Worm (Caenorhabditis elegans) whole organism, mixed stage, embryonic: ENCODE results near the gene T24A6.7.

Experiments used
- M03D4.4 ChIP-seq: sonication (generic microtip); optimal IDR thresholded peaks from 2 replicates; lab custom pipeline; 2017; ENCODE audit warnings: mild to moderate bottlenecking, missing genetic modification characterization, missing compliant biosample characterization
- blmp-1 ChIP-seq: fragments of 150-350 bp; optimal IDR thresholded peaks from 2 replicates; lab custom pipeline; 2014; ENCODE audit warnings: missing biosample characterization, missing genetic modification characterization
- ceh-43 ChIP-seq: fragments of 200-800 bp; sonication (Bioruptor generic); optimal IDR thresholded peaks from 2 replicates; lab custom pipeline; 2018; ENCODE audit warnings: mild to moderate bottlenecking, missing genetic modification characterization, moderate library complexity, missing compliant biosample characterization
- flh-1 ChIP-seq: fragments of 200-800 bp; sonication (Bioruptor generic); optimal IDR thresholded peaks from 2 replicates; lab custom pipeline; 2018; ENCODE audit warnings: mild to moderate bottlenecking, missing genetic modification characterization, moderate library complexity, missing compliant biosample characterization
- lsy-2 ChIP-seq: fragments of 150-350 bp; optimal IDR thresholded peaks from 2 replicates; lab custom pipeline; 2014; ENCODE audit warnings: missing biosample characterization, missing genetic modification characterization
- nhr-237 ChIP-seq: fragments of 150-350 bp; optimal IDR thresholded peaks from 2 replicates; lab custom pipeline; 2014; ENCODE audit warnings: missing biosample characterization, missing genetic modification characterization
- nhr-28 ChIP-seq: fragments of 150-350 bp; optimal IDR thresholded peaks from 2 replicates; lab custom pipeline; 2014; ENCODE audit warnings: missing biosample characterization, missing genetic modification characterization
- nhr-76 ChIP-seq: sonication (generic microtip); optimal IDR thresholded peaks from 2 replicates; lab custom pipeline; 2017; ENCODE audit warnings: missing biosample characterization, missing genetic modification characterization
- pha-4 ChIP-seq: fragments of 150-350 bp; optimal IDR thresholded peaks from 2 replicates; lab custom pipeline; 2018; ENCODE audit warnings: missing biosample characterization, missing genetic modification reagents, missing genetic modification characterization
- snpc-4 ChIP-seq: fragments of 150-350 bp; optimal IDR thresholded peaks from 2 replicates; lab custom pipeline; 2014; ENCODE audit warnings: missing biosample characterization, missing genetic modification characterization
- unc-39 ChIP-seq: fragments of 150-350 bp; optimal IDR thresholded peaks from 2 replicates; lab custom pipeline; 2014; ENCODE audit warnings: missing biosample characterization, missing genetic modification characterization
- unc-62 ChIP-seq: fragments of 150-350 bp; optimal IDR thresholded peaks from 2 replicates; lab custom pipeline; 2014; ENCODE audit warnings: missing biosample characterization, missing genetic modification reagents, missing genetic modification characterization
- ztf-11 ChIP-seq: fragments of 150-350 bp; optimal IDR thresholded peaks from 2 replicates; lab custom pipeline; 2014; ENCODE audit warnings: missing biosample characterization, missing genetic modification characterization

DNA sequence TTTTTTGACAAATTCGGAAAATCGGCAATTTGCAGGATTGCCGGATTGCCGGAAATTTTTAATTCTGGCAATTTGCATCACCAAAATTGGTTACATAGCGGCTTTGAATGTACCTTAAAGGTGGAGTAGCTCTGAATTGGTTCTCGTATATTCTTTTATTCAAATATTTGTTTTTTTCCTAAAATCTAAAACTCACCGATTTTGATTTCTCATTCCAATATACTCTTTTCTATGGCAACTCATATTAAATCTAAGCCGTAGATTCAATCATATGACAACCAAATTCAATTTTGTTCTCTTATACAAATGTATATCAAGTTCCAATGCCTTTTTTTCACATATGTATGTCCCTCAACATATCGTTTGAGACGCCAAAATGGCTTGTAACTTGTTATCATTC is 24.5 kb downstream of the T24A6.7 start, which contains the start of gene sri-21:
- TF ChIP-seq nhr-76 (tag; lab: Kevin White, UChicago) = no peak
- no peak for TF ChIP-seq nhr-237 (tag; lab: Kevin White, UChicago)
- no peak for TF ChIP-seq unc-62 (GFP tag; lab: Kevin White, UChicago)
- no peak for TF ChIP-seq ztf-11 (tag; lab: Kevin White, UChicago)
- TF ChIP-seq snpc-4 (tag; lab: Kevin White, UChicago) = no peak
- TF ChIP-seq blmp-1 (tag; lab: Kevin White, UChicago) = no peak
- TF ChIP-seq pha-4 (tag; lab: Kevin White, UChicago) = no peak
- no peak for TF ChIP-seq lsy-2
- no peak for TF ChIP-seq unc-39 (tag; lab: Kevin White, UChicago)
- no peak for TF ChIP-seq M03D4.4 (tag; lab: Kevin White, UChicago)
- TF ChIP-seq flh-1 (GFP tag; lab: Kevin White, UChicago) = no peak
- TF ChIP-seq nhr-28 (tag; lab: Kevin White, UChicago) = no peak
- TF ChIP-seq ceh-43 = no peak
